Worm (Caenorhabditis elegans): ENCODE data around the gene sax-7.

DNA sequence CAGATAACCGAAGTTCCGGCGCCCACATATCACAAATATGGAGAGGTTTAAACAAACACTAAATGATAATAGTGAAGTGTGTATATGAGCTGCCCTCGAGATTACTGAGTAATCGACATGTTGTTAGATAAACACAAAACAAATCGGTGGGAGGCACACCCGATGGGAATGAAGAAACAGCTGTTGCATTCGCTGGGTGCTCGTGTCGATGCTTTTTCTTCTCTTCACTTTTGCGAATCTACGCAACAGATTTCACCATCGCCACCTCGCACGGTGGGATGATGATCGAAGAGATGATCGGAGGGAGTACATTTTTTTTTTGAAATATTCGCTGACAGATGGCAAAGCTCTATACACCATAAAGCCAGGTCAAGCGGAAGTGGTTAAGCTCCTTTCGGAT, 5.8 kb downstream of the sax-7 start:
- TF ChIP-seq him-1 (tag; optimal IDR thresholded peaks at IDR 0.05) (no peak), pha-4 (tag; optimal IDR thresholded peaks at IDR 0.05) (no peak), F49E8.2 (tag; optimal IDR thresholded peaks at IDR 0.05; ENCODE audit: insufficient read depth) (no peak), pbrm-1 (GFP tag; IDR thresholded peaks at IDR 0.05) (no peak), sea-2 (GFP tag; IDR thresholded peaks at IDR 0.05) (no peak), C17E4.6 (GFP tag; IDR thresholded peaks at IDR 0.05) (no peak), ama-1 (optimal IDR thresholded peaks at IDR 0.05) (no peak), ama-1 (GFP tag; optimal IDR thresholded peaks at IDR 0.05) (no peak), F37B4.10 (GFP tag; IDR thresholded peaks at IDR 0.05) (no peak), nfyb-1 (GFP tag; IDR thresholded peaks at IDR 0.05) (no peak), dpl-1 (GFP tag; optimal IDR thresholded peaks at IDR 0.05) (no peak), T26A5.8 (tag; optimal IDR thresholded peaks at IDR 0.05) (no peak), F39B2.1 (GFP tag; IDR thresholded peaks at IDR 0.05) (no peak), nhr-120 (GFP tag; IDR thresholded peaks at IDR 0.05) (no peak)

All from whole organism, young adult.